Worm (Caenorhabditis elegans) whole organism, young adult: ENCODE results near the gene ZK105.3.
"Not testable (repeated sequence)": the region's sequence is repeated elsewhere in the genome, so short reads cannot be mapped to it uniquely, and the experiment has no call there.

Experiments used
- B0261.1 ChIP-seq: sonication (generic microtip); optimal IDR thresholded peaks from 2 replicates; lab custom pipeline; 2016; ENCODE audit warnings: mild to moderate bottlenecking, missing genetic modification characterization, moderate library complexity, missing compliant biosample characterization
- C06A6.2 ChIP-seq: fragments of 200-800 bp; sonication (Bioruptor generic); conservative IDR thresholded peaks from 2 replicates; pipeline ENCODE4 v1.3.6; 2022; ENCODE audit warnings: missing genetic modification characterization, missing compliant biosample characterization
- F10E7.11 ChIP-seq: sonication (generic microtip); optimal IDR thresholded peaks from 2 replicates; lab custom pipeline; 2017; ENCODE audit warnings: mild to moderate bottlenecking, missing genetic modification characterization, moderate library complexity, missing compliant biosample characterization
- F55B11.4 ChIP-seq: sonication (generic microtip); optimal IDR thresholded peaks from 2 replicates; lab custom pipeline; 2016; ENCODE audit warnings: missing compliant biosample characterization, missing genetic modification characterization, borderline replicate concordance; ENCODE audit not compliant: insufficient read depth
- K11D2.4 ChIP-seq: fragments of 200-800 bp; sonication (Bioruptor generic); IDR thresholded peaks from 2 replicates; pipeline ENCODE4 v1.3.6; 2022; ENCODE audit warnings: missing genetic modification reagents, missing genetic modification characterization, missing compliant biosample characterization
- K12H6.12 ChIP-seq: fragments of 200-800 bp; sonication (Bioruptor generic); optimal IDR thresholded peaks from 2 replicates; lab custom pipeline; 2018; ENCODE audit warnings: mild to moderate bottlenecking, missing genetic modification characterization, missing compliant biosample characterization
- Y53F4B.3 ChIP-seq: fragments of 200-800 bp; sonication (Bioruptor generic); IDR thresholded peaks from 2 replicates; pipeline ENCODE4 v1.3.6; 2022; ENCODE audit warnings: missing genetic modification reagents, missing genetic modification characterization, missing compliant biosample characterization
- ama-1 ChIP-seq, 3 experiments: fragments of 150-350 bp in 1 of 3; sonication (generic microtip) in 2 of 3; optimal IDR thresholded peaks; 2 replicates each; lab custom pipeline; 2014 to 2018; ENCODE audit warnings: missing biosample characterization in 2 of 3, missing genetic modification characterization in 2 of 3, missing genetic modification reagents in 2 of 3
- aptf-2 ChIP-seq: fragments of 200-800 bp; sonication (Bioruptor generic); conservative IDR thresholded peaks from 2 replicates; pipeline ENCODE4 v1.3.6; 2022; ENCODE audit warnings: missing genetic modification reagents, missing genetic modification characterization, missing compliant biosample characterization
- bed-1 ChIP-seq: fragments of 200-800 bp; sonication (Bioruptor generic); IDR thresholded peaks from 2 replicates; pipeline ENCODE4 v1.3.6; 2022; ENCODE audit warnings: missing genetic modification reagents, missing genetic modification characterization, missing compliant biosample characterization
- cebp-1 ChIP-seq, 2 experiments: fragments of 200-800 bp in 1 of 2; sonication (Bioruptor generic) in 1 of 2; sonication (generic microtip) in 1 of 2; IDR thresholded peaks in 1 of 2; optimal IDR thresholded peaks in 1 of 2; 2 replicates each; pipeline versions ENCODE4 v1.3.6 to Lab custom; 2017 to 2022; ENCODE audit warnings: missing compliant biosample characterization in 2 of 2, missing genetic modification characterization in 2 of 2, mild to moderate bottlenecking in 1 of 2, missing genetic modification reagents in 1 of 2, moderate library complexity in 1 of 2
- cebp-2 ChIP-seq: fragments of 200-800 bp; sonication (Bioruptor generic); IDR thresholded peaks from 2 replicates; pipeline ENCODE4 v1.3.6; 2022; ENCODE audit warnings: missing genetic modification characterization, missing compliant biosample characterization
- ceh-79 ChIP-seq: sonication (generic microtip); optimal IDR thresholded peaks from 2 replicates; lab custom pipeline; 2017; ENCODE audit warnings: mild to moderate bottlenecking, missing genetic modification characterization, missing compliant biosample characterization
- ceh-91 ChIP-seq: fragments of 200-800 bp; sonication (Bioruptor generic); IDR thresholded peaks from 2 replicates; pipeline ENCODE4 v1.3.6; 2022; ENCODE audit warnings: missing genetic modification reagents, missing genetic modification characterization, missing compliant biosample characterization
- die-1 ChIP-seq: sonication (generic microtip); optimal IDR thresholded peaks from 2 replicates; lab custom pipeline; 2016; ENCODE audit warnings: missing genotype, mild to moderate bottlenecking, missing genetic modification characterization, missing compliant biosample characterization
- dpl-1 ChIP-seq: fragments of 150-350 bp; optimal IDR thresholded peaks from 2 replicates; lab custom pipeline; 2014; ENCODE audit warnings: missing biosample characterization, missing genetic modification reagents, missing genetic modification characterization
- efl-1 ChIP-seq: fragments of 150-350 bp; optimal IDR thresholded peaks from 2 replicates; lab custom pipeline; 2014; ENCODE audit warnings: missing biosample characterization, missing genetic modification reagents, missing genetic modification characterization
- ekl-4 ChIP-seq: fragments of 200-800 bp; sonication (Bioruptor generic); IDR thresholded peaks from 2 replicates; pipeline ENCODE4 v1.3.6; 2022; ENCODE audit warnings: missing genetic modification reagents, missing genetic modification characterization, missing compliant biosample characterization
- fkh-3 ChIP-seq: sonication (generic microtip); optimal IDR thresholded peaks from 2 replicates; lab custom pipeline; 2016; ENCODE audit warnings: mild to moderate bottlenecking, missing genetic modification characterization, missing compliant biosample characterization
- hlh-12 ChIP-seq: sonication (generic microtip); optimal IDR thresholded peaks from 2 replicates; lab custom pipeline; 2016; ENCODE audit warnings: missing genetic modification characterization, missing compliant biosample characterization
- hmg-20 ChIP-seq: fragments of 200-800 bp; sonication (Bioruptor generic); IDR thresholded peaks from 2 replicates; pipeline ENCODE4 v1.3.6; 2022; ENCODE audit warnings: missing genetic modification reagents, missing genetic modification characterization, missing compliant biosample characterization
- let-607 ChIP-seq, 2 experiments: fragments of 200-800 bp in 1 of 2; sonication (Bioruptor generic) in 1 of 2; sonication (generic microtip) in 1 of 2; optimal IDR thresholded peaks; 2 replicates each; lab custom pipeline; 2016 to 2018; ENCODE audit warnings: mild to moderate bottlenecking in 2 of 2, missing compliant biosample characterization in 2 of 2, missing genetic modification characterization in 2 of 2, moderate library complexity in 2 of 2, missing genotype in 1 of 2
- lin-26 ChIP-seq: fragments of 200-800 bp; sonication (Bioruptor generic); IDR thresholded peaks from 2 replicates; pipeline ENCODE4 v1.3.6; 2022; ENCODE audit warnings: missing genetic modification reagents, missing genetic modification characterization, missing compliant biosample characterization
- lsl-1 ChIP-seq: fragments of 200-800 bp; sonication (Bioruptor generic); optimal IDR thresholded peaks from 2 replicates; lab custom pipeline; 2018; ENCODE audit warnings: mild to moderate bottlenecking, missing genetic modification characterization, moderate library complexity, missing compliant biosample characterization
- lsy-27 ChIP-seq: sonication (generic microtip); optimal IDR thresholded peaks from 2 replicates; lab custom pipeline; 2017; ENCODE audit warnings: missing genetic modification characterization, mild to moderate bottlenecking, missing compliant biosample characterization, antibody characterized with exemption, missing genotype, borderline replicate concordance; ENCODE audit not compliant: insufficient read depth
- madf-8 ChIP-seq: fragments of 200-800 bp; sonication (Bioruptor generic); conservative IDR thresholded peaks from 2 replicates; pipeline ENCODE4 v1.3.6; 2022; ENCODE audit warnings: missing genetic modification reagents, missing genetic modification characterization, missing compliant biosample characterization
- mes-4 ChIP-seq: sonication (generic microtip); optimal IDR thresholded peaks from 2 replicates; lab custom pipeline; 2016; ENCODE audit warnings: missing genotype, missing genetic modification characterization, missing compliant biosample characterization
- mxl-1 ChIP-seq: sonication (generic microtip); optimal IDR thresholded peaks from 2 replicates; lab custom pipeline; 2016; ENCODE audit warnings: missing genetic modification characterization, missing compliant biosample characterization
- nfya-1 ChIP-seq: sonication (generic microtip); optimal IDR thresholded peaks from 2 replicates; lab custom pipeline; 2017; ENCODE audit warnings: antibody characterized with exemption, missing compliant biosample characterization, missing genetic modification characterization, borderline replicate concordance; ENCODE audit not compliant: insufficient read depth
- nhr-90 ChIP-seq: sonication (generic microtip); optimal IDR thresholded peaks from 2 replicates; lab custom pipeline; 2016; ENCODE audit warnings: missing genotype, mild to moderate bottlenecking, missing genetic modification characterization, missing compliant biosample characterization
- pha-4 ChIP-seq: fragments of 150-350 bp; sonication (generic microtip); optimal IDR thresholded peaks from 2 replicates; lab custom pipeline; 2014; ENCODE audit warnings: missing biosample characterization, missing genetic modification reagents, missing genetic modification characterization
- rcor-1 ChIP-seq: fragments of 200-800 bp; sonication (Bioruptor generic); IDR thresholded peaks from 2 replicates; pipeline ENCODE4 v1.3.6; 2022; ENCODE audit warnings: missing genetic modification reagents, missing genetic modification characterization, missing compliant biosample characterization
- snpc-1.1 ChIP-seq: sonication (generic microtip); optimal IDR thresholded peaks from 2 replicates; lab custom pipeline; 2017; ENCODE audit warnings: missing genetic modification characterization, mild to moderate bottlenecking, missing compliant biosample characterization, antibody characterized with exemption, moderate library complexity, missing genotype, missing genetic modification reagents; ENCODE audit not compliant: insufficient read depth
- unc-130 ChIP-seq: sonication (generic microtip); optimal IDR thresholded peaks from 2 replicates; lab custom pipeline; 2016; ENCODE audit warnings: missing genetic modification reagents, missing genetic modification characterization, missing compliant biosample characterization
- zfh-2 ChIP-seq: fragments of 200-800 bp; sonication (Bioruptor generic); conservative IDR thresholded peaks from 2 replicates; pipeline ENCODE4 v1.3.6; 2022; ENCODE audit warnings: missing genetic modification reagents, missing genetic modification characterization, missing compliant biosample characterization

Gene ZK105.3

DNA sequence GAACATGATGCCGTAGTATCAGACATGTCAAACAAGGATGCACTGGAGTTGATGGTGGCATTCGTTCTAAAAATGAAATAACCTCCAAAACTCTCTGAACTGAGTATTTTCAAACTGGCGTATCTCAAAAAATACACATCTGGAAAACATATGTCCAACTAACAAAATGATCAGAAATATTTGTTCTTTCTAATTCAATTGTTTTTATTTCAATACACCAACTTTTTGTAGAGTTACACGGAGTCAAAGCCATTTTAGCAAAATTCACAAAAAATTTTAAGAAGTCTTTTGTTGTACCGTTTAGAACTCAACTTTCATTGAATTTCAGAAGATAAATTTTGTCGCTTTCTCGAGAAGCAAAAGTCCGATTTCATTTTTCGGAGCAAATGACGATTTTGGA is 6.6 kb downstream of the ZK105.3 start, which contains the start of gene srsx-40:
TSS of gene srsx-40 (minus strand) at position 101 of the 400 bp plus-strand sequence.
- TF ChIP-seq hmg-20; snpc-1.1 (tag; lab: Kevin White, UChicago); die-1: not testable (repeated sequence)

DNA sequence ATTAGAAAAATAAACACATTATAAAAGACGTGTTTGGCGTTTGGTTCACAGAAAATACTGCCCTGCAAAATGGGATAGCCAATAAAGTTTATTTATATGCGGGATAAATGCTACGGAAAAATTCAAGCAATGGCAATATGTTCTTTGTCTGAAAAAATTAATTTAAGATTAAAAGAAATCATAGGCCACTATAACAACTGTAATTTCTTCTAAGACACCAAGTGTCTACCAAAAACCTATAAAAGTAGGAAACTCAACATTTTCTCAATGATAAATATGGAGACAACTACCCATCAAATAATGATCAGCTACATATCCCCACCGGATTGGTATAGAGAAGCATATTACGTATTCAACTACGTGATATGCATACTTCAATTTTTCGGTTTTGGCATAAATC is 8.4 kb downstream of the ZK105.3 start, which contains the start of gene srw-3:
TSS of gene srw-3 (plus strand) at position 301 of the 400 bp plus-strand sequence.
- no peak for TF ChIP-seq rcor-1 (GFP tag; lab: Robert Waterston, UW)
- TF ChIP-seq bed-1: no peak
- no peak for TF ChIP-seq mxl-1 (tag; lab: Kevin White, UChicago)
- TF ChIP-seq Y53F4B.3 (GFP tag; lab: Robert Waterston, UW): no peak

DNA sequence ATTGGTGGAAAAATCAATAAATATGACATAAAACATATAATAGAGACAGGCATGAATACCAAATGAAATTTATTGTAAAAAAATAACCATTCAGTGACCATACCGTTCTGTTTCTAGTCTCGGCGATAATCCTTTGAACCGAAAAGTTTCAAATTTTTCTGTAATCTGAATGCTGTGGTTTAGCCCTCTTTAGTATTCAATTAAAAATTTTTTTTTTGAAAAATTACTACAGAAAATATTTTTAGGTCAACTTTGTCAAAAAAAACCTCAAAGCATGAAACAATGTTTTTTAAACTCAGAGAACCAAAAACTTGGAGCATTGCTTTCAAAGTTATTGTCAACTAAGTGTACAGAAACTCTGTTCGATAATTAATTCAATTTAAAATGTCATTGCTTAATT is 11.6 kb downstream of the ZK105.3 start, which contains the start of gene ZK105.11:
TSS of gene ZK105.11 (minus strand) at position 101 of the 400 bp plus-strand sequence.
- TF ChIP-seq aptf-2 (no peak), nhr-90 (tag; lab: Kevin White, UChicago) (no peak), rcor-1 (GFP tag; lab: Robert Waterston, UW) (no peak), B0261.1 (tag; lab: Kevin White, UChicago) (no peak), ceh-79 (no peak), dpl-1 (no peak), lsl-1 (GFP tag; lab: Kevin White, UChicago) (no peak), fkh-3 (tag; lab: Kevin White, UChicago) (no peak), ekl-4 (GFP tag; lab: Robert Waterston, UW) (no peak), unc-130 (GFP tag; lab: Kevin White, UChicago) (no peak), K11D2.4 (GFP tag; lab: Robert Waterston, UW) (no peak), efl-1 (no peak), cebp-1 (GFP tag; IDR thresholded peaks at IDR 0.05; lab: Robert Waterston, UW) (no peak), cebp-1 (tag; optimal IDR thresholded peaks at IDR 0.05; lab: Kevin White, UChicago) (no peak), zfh-2 (GFP tag; lab: Robert Waterston, UW) (no peak), lin-26 (GFP tag; lab: Robert Waterston, UW) (no peak), mes-4 (no peak), F10E7.11 (no peak), ceh-91 (no peak), ama-1 (optimal IDR thresholded peaks at IDR 0.05; lab: Kevin White, UChicago) (no peak), ama-1 (GFP tag; optimal IDR thresholded peaks at IDR 0.05; lab: Kevin White, UChicago) (no peak)

DNA sequence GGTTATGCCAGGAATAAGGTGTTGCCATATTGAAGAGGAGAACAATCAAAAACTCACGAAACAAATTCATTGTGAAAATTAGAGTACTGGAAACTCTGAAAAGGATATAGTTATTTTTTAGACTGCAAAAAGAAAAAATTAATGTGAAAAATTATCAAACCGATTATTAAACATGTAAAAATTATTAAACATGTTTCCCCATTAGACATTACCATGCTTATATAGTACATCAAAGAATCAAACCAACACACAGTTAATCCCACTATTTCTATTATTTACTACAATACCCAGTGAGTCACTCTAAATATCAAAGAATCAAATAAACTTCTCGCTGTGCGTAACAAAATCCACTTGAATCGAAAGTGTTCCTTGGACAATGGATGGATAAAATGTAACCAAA is 16.1 kb downstream of the ZK105.3 start, which contains the start of gene ZK105.13:
TSS of gene ZK105.13 (minus strand) at position 101 of the 400 bp plus-strand sequence.
- no peak for TF ChIP-seq madf-8 (GFP tag; lab: Robert Waterston, UW)
- no peak for TF ChIP-seq hlh-12 (tag; lab: Kevin White, UChicago)
- no peak for TF ChIP-seq C06A6.2
- TF ChIP-seq lin-26 (GFP tag; lab: Robert Waterston, UW): no peak
- no peak for TF ChIP-seq pha-4
- no peak for TF ChIP-seq nfya-1
- no peak for TF ChIP-seq let-607 (tag; optimal IDR thresholded peaks at IDR 0.05; lab: Kevin White, UChicago)
- TF ChIP-seq lsy-27: no peak
- no peak for TF ChIP-seq cebp-2 (GFP tag; lab: Robert Waterston, UW)
- TF ChIP-seq F10E7.11: no peak
- TF ChIP-seq B0261.1 (tag; lab: Kevin White, UChicago): no peak
- TF ChIP-seq K12H6.12 (tag; lab: Kevin White, UChicago): no peak
- no peak for TF ChIP-seq F55B11.4 (tag; lab: Kevin White, UChicago)
